Worm (Caenorhabditis elegans): ENCODE measurements around the gene aptf-1.

DNA sequence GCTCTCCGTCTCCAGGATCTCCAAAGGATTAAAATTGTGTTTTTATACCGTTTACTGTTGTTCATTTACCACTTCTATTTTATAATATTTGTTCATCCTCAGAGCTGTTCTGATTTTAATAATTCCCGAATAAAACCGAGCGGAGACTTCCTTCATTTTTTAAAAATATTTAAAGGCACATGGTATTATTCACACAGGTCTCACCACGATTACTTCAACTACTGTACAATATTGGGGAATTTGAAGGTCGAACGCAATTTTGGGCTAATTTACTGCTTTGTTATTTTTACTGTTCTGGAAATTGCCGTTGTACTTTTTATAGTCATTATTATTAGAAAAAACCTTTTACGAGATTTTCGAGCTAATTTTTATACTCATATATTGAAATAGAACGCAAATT is 36.4 kb downstream of the aptf-1 start:
- no peak for TF ChIP-seq fos-1 (tag; optimal IDR thresholded peaks at IDR 0.05)
- no peak for TF ChIP-seq nhr-76 (tag; optimal IDR thresholded peaks at IDR 0.05)
- TF ChIP-seq nhr-67 (tag; optimal IDR thresholded peaks at IDR 0.05): no peak
- TF ChIP-seq nhr-25 (tag; optimal IDR thresholded peaks at IDR 0.05): no peak
- no peak for TF ChIP-seq ama-1 (optimal IDR thresholded peaks at IDR 0.05)
- no peak for TF ChIP-seq jun-1 (tag; optimal IDR thresholded peaks at IDR 0.05)
